Fruit fly (Drosophila melanogaster) Kc167 (cell line): ENCODE data around the gene CG31805.

Source experiments
- Myc ChIP-seq: fragments of >200 bp; optimal IDR thresholded peaks from 2 replicates; lab custom pipeline; 2017; ENCODE audit warnings: missing external identifiers
- Sin3A ChIP-seq: fragments of >200 bp; optimal IDR thresholded peaks from 2 replicates; lab custom pipeline; 2018; ENCODE audit warnings: missing external identifiers
- h ChIP-seq: fragments of >200 bp; optimal IDR thresholded peaks from 3 replicates; lab custom pipeline; 2018; ENCODE audit warnings: missing external identifiers
- insv ChIP-seq: fragments of >200 bp; optimal IDR thresholded peaks from 3 replicates; lab custom pipeline; 2018; ENCODE audit warnings: missing external identifiers
- psq ChIP-seq: fragments of >200 bp; optimal IDR thresholded peaks from 2 replicates; lab custom pipeline; 2017; ENCODE audit warnings: missing external identifiers
- ttk ChIP-seq: sonication (Bioruptor generic); optimal IDR thresholded peaks from 2 replicates; lab custom pipeline; 2017; ENCODE audit warnings: missing external identifiers

Gene CG31805

DNA sequence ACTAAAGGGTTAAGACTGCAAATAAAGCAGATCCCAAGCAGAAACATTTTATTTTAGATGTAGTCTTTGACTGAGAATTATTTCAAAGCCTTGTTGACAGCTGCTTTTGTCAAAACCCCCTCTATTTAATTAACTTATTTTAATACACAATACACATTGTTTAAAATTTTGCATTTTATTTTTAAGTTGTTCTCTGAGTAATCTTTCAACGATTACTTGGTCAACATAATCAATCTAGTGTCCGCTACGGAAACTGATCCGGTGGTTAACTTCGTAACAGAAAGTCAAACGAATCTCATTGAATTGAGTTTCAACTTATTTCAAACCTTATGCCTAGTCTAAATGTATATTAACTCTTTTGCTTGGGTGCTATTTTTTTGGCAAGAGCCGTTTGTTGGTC is at the start of gene CG31805:
Gene CG31805 (minus strand): TSS at position 101 of the 400 bp plus-strand sequence.
- TF ChIP-seq psq (lab: Kevin White, UChicago) (no peak), insv (lab: Kevin White, UChicago) (no peak), Myc (lab: Kevin White, UChicago) (no peak), Sin3A (lab: Kevin White, UChicago) (no peak)

- no peak for TF ChIP-seq h
- no peak for TF ChIP-seq Myc (lab: Kevin White, UChicago)
- no peak for TF ChIP-seq psq (lab: Kevin White, UChicago)
- no peak for TF ChIP-seq ttk (lab: Kevin White, UChicago)
- TF ChIP-seq insv (lab: Kevin White, UChicago), result no peak
Measured at dm6 chr2L:16921825-16922224, 21.6 kb upstream of the CG31805 start.

- no peak for TF ChIP-seq h
Measured at dm6 chr2L:16910177-16910576, 9.9 kb upstream of the CG31805 start, which contains the start of gene ApepP. Gene ApepP, minus strand, starts transcription at chr2L:16910418.

DNA sequence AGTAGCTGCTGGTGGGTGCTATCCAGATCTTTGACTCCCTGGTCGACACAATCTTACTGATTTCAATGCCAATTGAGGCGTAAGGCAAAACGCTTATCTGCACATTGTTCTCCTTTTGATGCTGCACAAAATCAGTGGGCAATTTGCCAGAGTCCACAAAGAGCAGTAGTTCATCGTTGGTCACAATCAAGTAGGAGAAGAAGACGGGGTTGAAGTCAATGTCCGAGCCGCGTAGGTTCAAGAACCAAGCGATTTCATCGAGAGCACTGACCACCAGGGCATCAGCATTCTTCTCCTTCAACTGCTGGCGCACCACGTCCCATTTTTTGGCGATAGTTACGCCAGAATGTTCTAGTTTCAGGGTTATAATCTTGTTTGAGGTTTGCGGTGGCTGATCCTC is 9.0 kb upstream of the CG31805 start:
- TF ChIP-seq h (no peak), insv (lab: Kevin White, UChicago) (no peak), ttk (lab: Kevin White, UChicago) (no peak), Myc (lab: Kevin White, UChicago) (no peak), Sin3A (lab: Kevin White, UChicago) (no peak), psq (lab: Kevin White, UChicago) (no peak)

dm6 chr2L:16902003-16902402 is 1.7 kb upstream of the CG31805 start, which contains the start of gene CG12288:
Gene CG12288, minus strand, starts transcription at chr2L:16902218.
- TF ChIP-seq psq (lab: Kevin White, UChicago), result no peak
- TF ChIP-seq Myc (lab: Kevin White, UChicago), result no peak
- no peak for TF ChIP-seq ttk (lab: Kevin White, UChicago)
- TF ChIP-seq h, result no peak
- no peak for TF ChIP-seq Sin3A (lab: Kevin White, UChicago)
- no peak for TF ChIP-seq insv (lab: Kevin White, UChicago)

DNA sequence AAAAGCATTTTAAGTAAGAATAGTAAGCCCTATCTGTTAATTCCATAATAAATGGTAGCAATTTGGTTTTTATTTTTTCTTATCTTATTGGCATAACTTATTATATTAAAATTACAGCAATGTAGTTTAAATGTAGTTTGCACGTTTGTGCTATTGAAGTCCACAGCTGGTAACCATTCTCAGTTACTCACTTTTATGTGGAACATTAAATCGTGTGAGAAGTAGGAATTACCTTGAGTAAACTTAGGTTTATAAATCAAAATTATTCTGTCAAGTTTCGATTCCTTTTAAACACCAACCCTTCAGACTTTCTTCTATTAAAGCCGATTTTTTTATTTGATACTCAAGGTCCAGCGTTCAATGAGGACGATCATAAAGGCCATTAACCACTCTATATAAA is 10.7 kb downstream of the CG31805 start, which contains the start of gene CG42556:
Gene CG42556 (plus strand): TSS at position 301 of the 400 bp plus-strand sequence.
- TF ChIP-seq Sin3A (lab: Kevin White, UChicago) (no peak), insv (lab: Kevin White, UChicago) (no peak), ttk (lab: Kevin White, UChicago) (no peak), psq (lab: Kevin White, UChicago) (no peak), Myc (lab: Kevin White, UChicago) (no peak), h (no peak)

DNA sequence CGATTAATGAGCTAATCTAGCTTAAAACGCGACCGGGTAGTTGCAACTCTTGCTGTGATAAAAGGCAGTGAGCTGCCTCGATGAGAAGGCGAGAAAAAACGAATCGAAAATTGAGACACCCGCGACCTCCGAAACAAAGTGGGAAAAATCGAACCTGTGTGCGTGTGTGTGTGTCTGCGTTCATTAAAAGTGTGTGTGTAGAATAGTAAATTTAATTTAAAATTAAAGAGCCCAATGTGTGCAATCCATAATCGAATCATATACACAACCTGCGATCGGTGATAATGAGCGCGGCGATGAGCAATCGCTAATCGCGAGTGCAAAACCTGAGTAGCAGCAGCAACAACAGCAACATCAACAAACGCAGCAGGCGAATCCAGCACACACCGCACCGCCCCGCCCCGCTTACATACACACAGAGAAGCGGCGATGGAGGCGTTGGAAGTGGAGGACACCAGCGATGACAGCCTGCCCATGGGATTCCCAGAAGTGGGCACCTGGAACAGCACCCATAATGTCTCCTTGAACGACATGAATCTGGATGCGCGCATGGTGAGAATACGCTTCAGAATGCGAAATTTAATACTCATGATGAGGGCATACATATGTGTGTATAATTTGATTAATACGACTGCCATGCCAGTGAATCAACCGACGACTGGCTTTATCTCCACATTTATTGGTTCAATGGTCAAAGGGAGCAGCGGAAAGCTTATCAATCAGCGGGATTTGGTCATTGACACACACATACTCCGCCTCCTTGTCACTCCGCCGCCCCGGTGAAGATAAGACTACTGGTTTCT is 11.5 kb downstream of the CG31805 start:
- TF ChIP-seq Myc (lab: Kevin White, UChicago) (no peak), h (no peak), psq (lab: Kevin White, UChicago) (no peak), ttk (lab: Kevin White, UChicago) (no peak), Sin3A (lab: Kevin White, UChicago) (no peak), insv (lab: Kevin White, UChicago) (no peak)

DNA sequence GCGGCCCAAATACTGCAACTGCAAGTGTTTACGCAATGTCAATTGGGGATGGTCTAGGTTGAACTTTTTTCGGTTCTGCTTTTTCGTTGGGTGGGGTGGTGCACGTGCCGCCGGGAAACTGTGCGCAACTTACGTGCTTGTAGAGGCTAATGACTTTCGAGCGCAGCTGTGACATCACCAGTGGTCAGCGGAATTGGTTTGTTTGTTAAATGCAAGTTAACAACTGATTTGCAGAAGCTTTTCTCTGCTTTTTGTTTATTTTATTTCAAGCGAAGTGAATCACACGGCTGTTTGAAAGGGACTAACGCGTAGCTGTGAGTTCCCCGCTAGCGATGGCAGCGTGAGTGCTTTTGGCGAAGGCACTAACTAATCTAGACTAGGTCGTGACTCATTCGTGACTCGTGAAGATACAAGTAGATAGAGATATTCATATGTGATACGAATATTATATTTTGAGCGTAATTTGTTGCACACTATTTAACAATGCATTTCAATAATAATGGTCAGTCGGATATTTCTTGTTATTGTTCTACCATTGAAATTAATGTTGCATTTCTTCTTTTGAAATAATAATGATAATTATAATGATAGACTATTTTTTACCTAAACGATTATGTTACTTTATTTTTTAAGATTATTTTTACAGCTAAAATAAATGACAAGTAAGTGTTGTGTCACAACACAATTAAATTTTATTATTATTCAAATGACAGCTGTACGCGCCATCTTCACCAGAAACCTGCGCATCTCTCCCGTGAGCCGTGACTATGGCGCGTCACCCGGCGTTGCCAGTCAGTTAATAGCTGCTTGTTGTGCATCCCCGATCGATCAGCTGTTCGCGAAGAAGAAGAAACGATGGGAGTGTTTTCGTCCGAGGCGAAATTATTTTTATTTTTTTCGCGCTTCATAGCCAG is 12.4 kb downstream of the CG31805 start, which contains the start of the genes osi and tweek:
Gene osi (minus strand): TSS at position 307 of the 914 bp plus-strand sequence.
Gene tweek (plus strand): TSS at position 831 of the 914 bp plus-strand sequence.
- TF ChIP-seq psq (lab: Kevin White, UChicago) (no peak), h (no peak), Sin3A (lab: Kevin White, UChicago) (no peak), insv (lab: Kevin White, UChicago) (no peak)

DNA sequence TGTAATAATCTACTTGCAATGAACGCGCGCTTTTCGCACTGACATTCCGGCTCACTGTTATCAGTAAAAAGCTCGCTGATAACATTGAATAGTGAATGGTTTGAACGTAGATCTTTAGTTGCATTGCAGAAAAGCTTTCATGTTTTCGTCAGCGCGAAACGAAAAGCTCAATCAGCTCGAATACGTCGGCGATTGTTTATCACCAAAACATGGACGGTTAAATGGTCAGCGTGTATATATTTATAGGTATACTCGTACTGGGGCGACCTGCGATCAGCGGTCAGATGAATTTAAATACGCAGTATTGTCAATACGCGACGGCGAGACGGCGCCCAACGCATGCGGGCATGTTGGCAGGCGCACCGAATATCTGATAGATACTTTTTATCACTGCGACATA is 13.8 kb downstream of the CG31805 start:
- TF ChIP-seq ttk (lab: Kevin White, UChicago) (no peak), Sin3A (lab: Kevin White, UChicago) (no peak), h (no peak), Myc (lab: Kevin White, UChicago) (no peak), psq (lab: Kevin White, UChicago) (no peak), insv (lab: Kevin White, UChicago) (no peak)

dm6 chr2L:16885347-16885746 is 14.9 kb downstream of the CG31805 start:
- TF ChIP-seq insv (lab: Kevin White, UChicago) (no peak), Sin3A (lab: Kevin White, UChicago) (no peak), ttk (lab: Kevin White, UChicago) (no peak), h (no peak), Myc (lab: Kevin White, UChicago) (no peak), psq (lab: Kevin White, UChicago) (no peak)

DNA sequence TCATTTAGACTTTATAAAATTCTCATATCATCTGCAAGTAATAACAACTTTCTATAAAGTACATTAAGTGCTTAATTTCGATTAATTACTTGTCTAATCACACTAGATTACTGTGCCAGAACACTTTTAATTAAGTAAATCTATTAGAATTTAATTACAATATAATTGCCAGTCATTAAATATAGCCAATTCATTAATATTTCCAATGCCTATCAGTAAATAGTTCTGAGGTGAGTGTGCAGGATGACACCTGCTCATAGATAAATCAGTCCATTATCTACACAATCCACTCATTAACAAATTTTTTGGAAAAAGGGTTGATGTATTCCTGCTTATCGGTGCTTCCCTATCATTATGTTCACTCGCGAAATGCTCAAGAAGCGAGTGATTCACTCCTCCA is 15.6 kb downstream of the CG31805 start:
- TF ChIP-seq Sin3A (lab: Kevin White, UChicago) (no peak), h (no peak), insv (lab: Kevin White, UChicago) (no peak), Myc (lab: Kevin White, UChicago) (no peak), ttk (lab: Kevin White, UChicago) (no peak), psq (lab: Kevin White, UChicago) (no peak)
